Worm (Caenorhabditis elegans) whole organism, L4/young adult: ENCODE results near the gene mlcd-1.

Experiments
- W03F9.2 ChIP-seq: fragments of 150-350 bp; optimal IDR thresholded peaks from 2 replicates; lab custom pipeline; 2014; ENCODE audit warnings: missing biosample characterization, missing genetic modification characterization
- him-1 ChIP-seq: sonication (generic microtip); optimal IDR thresholded peaks from 2 replicates; lab custom pipeline; 2016; ENCODE audit warnings: missing genotype, missing genetic modification reagents, missing genetic modification characterization, missing compliant biosample characterization

DNA sequence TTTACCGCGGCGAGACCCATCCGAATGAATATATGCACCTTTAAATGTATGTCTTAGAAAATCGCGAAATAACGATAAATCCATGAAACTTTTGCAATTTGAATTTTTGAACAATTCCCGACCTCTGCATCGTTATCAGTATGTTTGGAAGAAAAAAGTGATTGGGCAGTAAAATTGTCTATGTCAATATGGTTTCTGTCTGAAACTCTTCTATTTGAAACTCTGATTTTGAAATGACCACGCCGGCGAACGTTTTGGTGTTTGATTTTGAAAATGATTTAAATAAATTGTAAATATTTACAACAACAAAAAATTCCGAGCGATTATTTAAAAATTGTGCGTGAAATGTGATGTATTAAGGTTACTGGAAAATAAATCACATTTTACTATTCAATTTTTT, 6.6 kb downstream of the mlcd-1 start:
- TF ChIP-seq W03F9.2 (tag; lab: Kevin White, UChicago) (no peak), him-1 (tag; lab: Kevin White, UChicago) (no peak)
